Fruit fly (Drosophila melanogaster): ENCODE results near the gene Der-1.

Der-1 gene

DNA sequence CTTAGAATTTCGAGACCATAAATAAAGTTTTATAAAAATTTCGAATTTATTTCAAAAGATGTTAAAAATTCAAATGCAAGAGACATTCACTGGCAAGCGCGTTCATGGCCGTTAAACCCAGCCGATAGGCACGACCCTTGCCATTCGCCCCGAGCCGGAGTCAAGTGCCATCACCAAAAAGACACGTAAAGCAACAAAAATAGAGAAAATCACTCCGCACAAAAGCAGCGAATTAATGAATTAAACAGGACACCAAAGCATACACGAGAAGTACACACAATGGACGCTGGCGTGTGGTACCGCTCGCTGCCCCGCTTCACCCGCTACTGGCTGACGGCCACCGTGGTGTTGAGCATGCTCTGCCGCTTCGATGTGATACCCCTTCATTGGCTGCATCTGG, at the start of gene Der-1 (continued):
- TF ChIP-seq CG1603 (tag; optimal IDR thresholded peaks at IDR 0.05) (peak; percentile 63), bcd (GFP tag; optimal IDR thresholded peaks at IDR 0.05) (no peak), Hmr (GFP tag; optimal IDR thresholded peaks at IDR 0.05) (peak; percentile 43), vfl (GFP tag; optimal IDR thresholded peaks at IDR 0.05) (no peak), CG14710 (tag; optimal IDR thresholded peaks at IDR 0.05) (peak; percentile 15), amos (GFP tag; IDR thresholded peaks at IDR 0.05; ENCODE audit: partially characterized antibody) (peak; percentile 93), CG9609 (GFP tag; optimal IDR thresholded peaks at IDR 0.05) (no peak), Med (GFP tag) (peak; percentile 60), CG7928 (GFP tag; optimal IDR thresholded peaks at IDR 0.05) (no peak), CoRest (tag; optimal IDR thresholded peaks at IDR 0.05) (peak; percentile 67), CG10267 (tag; optimal IDR thresholded peaks at IDR 0.05) (peak; percentile 20)

- TF ChIP-seq tgo (GFP tag; IDR thresholded peaks at IDR 0.05) (no peak), CG12219 (GFP tag; optimal IDR thresholded peaks at IDR 0.05) (no peak), org-1 (GFP tag; optimal IDR thresholded peaks at IDR 0.05) (no peak), HmgZ (tag; optimal IDR thresholded peaks at IDR 0.05) (no peak), usp (GFP tag; optimal IDR thresholded peaks at IDR 0.05) (no peak), Ets65A (GFP tag) (no peak), fd3F (GFP tag; optimal IDR thresholded peaks at IDR 0.05) (no peak), lola (GFP tag; optimal IDR thresholded peaks at IDR 0.05) (no peak), CG2678 (tag; optimal IDR thresholded peaks at IDR 0.05) (peak; percentile 25), abd-A (tag; optimal IDR thresholded peaks at IDR 0.05) (peak; percentile 50), CG2129 (GFP tag; IDR thresholded peaks at IDR 0.05; ENCODE audit: partially characterized antibody) (no peak), Adf1 (GFP tag; IDR thresholded peaks at IDR 0.05) (no peak), Hr3 (GFP tag; optimal IDR thresholded peaks at IDR 0.05) (peak; percentile 9), CG33557 (GFP tag; optimal IDR thresholded peaks at IDR 0.05) (no peak), Ets97D (GFP tag; optimal IDR thresholded peaks at IDR 0.05) (no peak), bab2 (GFP tag; optimal IDR thresholded peaks at IDR 0.05) (no peak), CG1832 (GFP tag; optimal IDR thresholded peaks at IDR 0.05) (no peak), CG4730 (GFP tag; IDR thresholded peaks at IDR 0.05) (0 out of 2 replicates have a peak, but pooled peaks have one; percentile 21), CG8924 (tag; optimal IDR thresholded peaks at IDR 0.05) (peak; percentile 17), dmrt99B (tag; optimal IDR thresholded peaks at IDR 0.05) (peak; percentile 59), NC2α (GFP tag; optimal IDR thresholded peaks at IDR 0.05) (no peak), Spps (tag; optimal IDR thresholded peaks at IDR 0.05) (no peak), CG12391 (tag; optimal IDR thresholded peaks at IDR 0.05) (peak; percentile 31), CG10267 (tag; optimal IDR thresholded peaks at IDR 0.05) (peak; percentile 17), CG7372 (GFP tag; IDR thresholded peaks at IDR 0.05) (no peak), CG15073 (GFP tag; optimal IDR thresholded peaks at IDR 0.05) (no peak), CG7357 (GFP tag; IDR thresholded peaks at IDR 0.05) (0 out of 3 replicates have a peak, but pooled peaks have one; percentile 20), jigr1 (GFP tag; IDR thresholded peaks at IDR 0.05) (peak; percentile 14; the same call in 1 of the 3 replicates), CG17359 (tag; optimal IDR thresholded peaks at IDR 0.05) (peak; percentile 55), CG18476 (GFP tag; optimal IDR thresholded peaks at IDR 0.05) (no peak), CG8359 (GFP tag; optimal IDR thresholded peaks at IDR 0.05; ENCODE audit: borderline replicate concordance) (no peak), stc (GFP tag; IDR thresholded peaks at IDR 0.05) (peak; percentile 48; the same call in 1 of the 2 replicates), sens (GFP tag) (peak; percentile 29), CG13424 (tag; optimal IDR thresholded peaks at IDR 0.05) (no peak), pfk (GFP tag; optimal IDR thresholded peaks at IDR 0.05) (no peak), Lhr (GFP tag; optimal IDR thresholded peaks at IDR 0.05) (no peak), gce (GFP tag; IDR thresholded peaks at IDR 0.05) (no peak)
Observed at dm6 chr2L:1925917-1926864, 47.6 kb upstream of the Der-1 start.

All from whole organism, embryonic.